Worm (Caenorhabditis elegans) whole organism, L3 larva: ENCODE results near the gene R107.5.

Source experiments
- R02D3.7 ChIP-seq: fragments of 150-350 bp; optimal IDR thresholded peaks from 2 replicates; lab custom pipeline; 2014; ENCODE audit warnings: missing biosample characterization, missing genetic modification characterization
- ama-1 ChIP-seq: fragments of 150-350 bp; optimal IDR thresholded peaks from 2 replicates; lab custom pipeline; 2018
- ceh-28 ChIP-seq: fragments of 150-350 bp; optimal IDR thresholded peaks from 2 replicates; lab custom pipeline; 2014; ENCODE audit warnings: missing biosample characterization, missing genetic modification reagents, missing genetic modification characterization
- daf-12 ChIP-seq: fragments of 150-350 bp; optimal IDR thresholded peaks from 2 replicates; lab custom pipeline; 2014; ENCODE audit warnings: missing biosample characterization, missing genetic modification reagents, missing genetic modification characterization
- egl-27 ChIP-seq: sonication (generic microtip); optimal IDR thresholded peaks from 4 replicates; lab custom pipeline; 2017; ENCODE audit warnings: missing biosample characterization, missing genetic modification reagents, missing genetic modification characterization
- elt-2 ChIP-seq: sonication (generic microtip); optimal IDR thresholded peaks from 2 replicates; lab custom pipeline; 2016; ENCODE audit warnings: missing genetic modification reagents, mild to moderate bottlenecking, missing genetic modification characterization, missing compliant biosample characterization
- fkh-10 ChIP-seq: sonication (generic microtip); optimal IDR thresholded peaks from 2 replicates; lab custom pipeline; 2017; ENCODE audit warnings: missing biosample characterization, missing genetic modification reagents, missing genetic modification characterization
- fos-1 ChIP-seq: fragments of 150-350 bp; optimal IDR thresholded peaks from 2 replicates; lab custom pipeline; 2014; ENCODE audit warnings: missing biosample characterization, missing genetic modification characterization
- nhr-23 ChIP-seq: fragments of 150-350 bp; optimal IDR thresholded peaks from 2 replicates; lab custom pipeline; 2014; ENCODE audit warnings: missing biosample characterization, missing genetic modification reagents, missing genetic modification characterization
- nhr-25 ChIP-seq: sonication (generic microtip); optimal IDR thresholded peaks from 2 replicates; lab custom pipeline; 2017; ENCODE audit warnings: missing biosample characterization, missing genetic modification characterization
- pha-4 ChIP-seq: fragments of 150-350 bp; optimal IDR thresholded peaks from 2 replicates; lab custom pipeline; 2014; ENCODE audit warnings: missing biosample characterization, missing genetic modification reagents, missing genetic modification characterization
- unc-39 ChIP-seq: sonication (generic microtip); optimal IDR thresholded peaks from 4 replicates; lab custom pipeline; 2017; ENCODE audit warnings: missing biosample characterization, missing genetic modification characterization
- unc-62 ChIP-seq: fragments of 150-350 bp; sonication (generic microtip); optimal IDR thresholded peaks from 4 replicates; lab custom pipeline; 2014; ENCODE audit warnings: missing biosample characterization, missing genetic modification reagents, missing genetic modification characterization
- ztf-11 ChIP-seq: fragments of 150-350 bp; optimal IDR thresholded peaks from 2 replicates; lab custom pipeline; 2014; ENCODE audit warnings: missing biosample characterization, missing genetic modification characterization

ce11 chrIII:9081763-9082162, 28.2 kb upstream of the R107.5 start, which contains the start of gene far-2:
- TF ChIP-seq R02D3.7 (no peak), ztf-11 (tag; lab: Kevin White, UChicago) (no peak), fos-1 (no peak), daf-12 (tag; lab: Kevin White, UChicago) (no peak), nhr-23 (no peak), fkh-10 (GFP tag; lab: Kevin White, UChicago) (no peak), unc-39 (tag; lab: Kevin White, UChicago) (no peak), egl-27 (tag; lab: Kevin White, UChicago) (no peak), unc-62 (GFP tag; lab: Kevin White, UChicago) (no peak), pha-4 (no peak), ceh-28 (no peak), nhr-25 (tag; lab: Kevin White, UChicago) (no peak), ama-1 (lab: Kevin White, UChicago) (no peak), elt-2 (tag; lab: Kevin White, UChicago) (no peak)
